Worm (Caenorhabditis elegans) whole organism, L2 larva: ENCODE results near the gene F29B9.11.

Experiments
- ceh-16 ChIP-seq: fragments of 150-350 bp; optimal IDR thresholded peaks from 2 replicates; lab custom pipeline; 2014; ENCODE audit warnings: missing biosample characterization, missing genetic modification characterization
- fos-1 ChIP-seq: fragments of 150-350 bp; optimal IDR thresholded peaks from 2 replicates; lab custom pipeline; 2014; ENCODE audit warnings: missing biosample characterization, missing genetic modification characterization
- nhr-12 ChIP-seq: fragments of 150-350 bp; optimal IDR thresholded peaks from 2 replicates; lab custom pipeline; 2014; ENCODE audit warnings: missing biosample characterization, missing genetic modification characterization
- snpc-4 ChIP-seq: fragments of 150-350 bp; optimal IDR thresholded peaks from 2 replicates; lab custom pipeline; 2014; ENCODE audit warnings: missing biosample characterization, missing genetic modification characterization
- unc-55 ChIP-seq: fragments of 150-350 bp; sonication (generic microtip); optimal IDR thresholded peaks from 3 replicates; lab custom pipeline; 2014; ENCODE audit warnings: missing biosample characterization, missing genetic modification reagents, missing genetic modification characterization
- unc-62 ChIP-seq: fragments of 150-350 bp; optimal IDR thresholded peaks from 2 replicates; lab custom pipeline; 2014; ENCODE audit warnings: missing biosample characterization, missing genetic modification reagents, missing genetic modification characterization
- ztf-4 ChIP-seq: fragments of 150-350 bp; optimal IDR thresholded peaks from 2 replicates; lab custom pipeline; 2014; ENCODE audit warnings: missing biosample characterization, missing genetic modification characterization

DNA sequence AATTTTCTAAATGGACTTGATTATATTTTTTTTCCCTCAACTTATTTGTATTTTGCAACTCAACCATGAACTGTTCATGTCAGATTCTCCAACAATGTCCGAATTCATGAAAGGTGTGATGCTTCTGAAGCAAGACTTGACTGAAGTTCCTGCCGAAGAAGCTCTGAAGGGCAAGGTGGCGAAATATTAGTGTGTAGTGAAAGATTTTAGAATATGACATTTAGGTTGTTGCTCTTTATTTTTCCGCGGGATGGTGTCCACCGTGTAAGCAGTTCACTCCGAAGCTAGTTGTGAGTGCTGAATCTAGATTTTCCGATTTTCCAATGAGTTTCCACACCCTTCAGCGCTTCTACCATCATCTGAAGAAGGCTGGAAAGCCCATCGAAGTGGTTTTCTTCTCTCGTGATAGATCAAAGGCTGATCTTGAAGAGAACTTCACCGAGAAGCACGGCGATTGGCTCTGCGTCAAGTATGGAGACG lies 7.6 kb downstream of the F29B9.11 start, which contains the start of gene F29B9.5:
- TF ChIP-seq ceh-16 (tag; lab: Kevin White, UChicago) (no peak), nhr-12 (tag; lab: Kevin White, UChicago) (no peak), unc-62 (GFP tag; lab: Kevin White, UChicago) (no peak), snpc-4 (no peak), fos-1 (no peak), unc-55 (GFP tag; lab: Kevin White, UChicago) (no peak), ztf-4 (tag; lab: Kevin White, UChicago) (no peak)
